Worm (Caenorhabditis elegans): ENCODE measurements around the gene Y49F6A.11.

ce11 chrII:3604578-3604977 is 6.0 kb upstream of the Y49F6A.11 start:
- no peak for TF ChIP-seq pqm-1 (tag; optimal IDR thresholded peaks at IDR 0.05)
- no peak for TF ChIP-seq zag-1 (tag; optimal IDR thresholded peaks at IDR 0.05)
- TF ChIP-seq ces-1 (GFP tag; optimal IDR thresholded peaks at IDR 0.05), result no peak
- TF ChIP-seq nhr-48 (tag; optimal IDR thresholded peaks at IDR 0.05), result no peak
- no peak for TF ChIP-seq nhr-77 (tag; optimal IDR thresholded peaks at IDR 0.05)
- no peak for TF ChIP-seq unc-39 (tag; optimal IDR thresholded peaks at IDR 0.05)
- no peak for TF ChIP-seq ama-1 (optimal IDR thresholded peaks at IDR 0.05)
- TF ChIP-seq fos-1 (tag; optimal IDR thresholded peaks at IDR 0.05), result no peak
- TF ChIP-seq ceh-82 (tag; optimal IDR thresholded peaks at IDR 0.05), result no peak
